Worm (Caenorhabditis elegans) whole organism, L4 larva: ENCODE results near the gene T05C12.1.

Experiments
- D1046.2 ChIP-seq: fragments of 200-800 bp; sonication (Bioruptor generic); IDR thresholded peaks from 2 replicates; pipeline ENCODE4 v1.3.6; 2022; ENCODE audit warnings: missing genetic modification characterization, missing compliant biosample characterization
- F37D6.2 ChIP-seq: sonication (generic microtip); optimal IDR thresholded peaks from 2 replicates; lab custom pipeline; 2016; ENCODE audit warnings: mild to moderate bottlenecking, missing genetic modification characterization, missing compliant biosample characterization
- Y105C5A.15 ChIP-seq: fragments of 200-800 bp; sonication (Bioruptor generic); IDR thresholded peaks from 2 replicates; pipeline ENCODE4 v1.3.6; 2022; ENCODE audit warnings: missing genetic modification characterization, missing compliant biosample characterization
- ZK337.2 ChIP-seq: fragments of 200-800 bp; sonication (Bioruptor generic); IDR thresholded peaks from 2 replicates; pipeline ENCODE4 v1.3.6; 2022; ENCODE audit warnings: missing genetic modification reagents, missing genetic modification characterization, missing compliant biosample characterization
- ZK546.5 ChIP-seq, 2 experiments: sonication (generic microtip); optimal IDR thresholded peaks; 2 replicates each; lab custom pipeline; 2017; ENCODE audit warnings: missing biosample characterization in 2 of 2, missing genetic modification characterization in 2 of 2
- aha-1 ChIP-seq: fragments of 150-350 bp; peaks from one replicate; lab custom pipeline; 2014; ENCODE audit warnings: missing biosample characterization, missing genetic modification characterization
- ama-1 ChIP-seq: fragments of 150-350 bp; optimal IDR thresholded peaks from 2 replicates; lab custom pipeline; 2014; ENCODE audit warnings: inconsistent platforms, mixed read lengths
- attf-4 ChIP-seq: sonication (generic microtip); optimal IDR thresholded peaks from 3 replicates; lab custom pipeline; 2017; ENCODE audit warnings: missing biosample characterization, missing genetic modification characterization
- ceh-20 ChIP-seq: fragments of 200-800 bp; sonication (Bioruptor generic); IDR thresholded peaks from 2 replicates; pipeline ENCODE4 v1.3.6; 2022; ENCODE audit warnings: missing genetic modification reagents, missing genetic modification characterization, missing compliant biosample characterization
- ceh-28 ChIP-seq: fragments of 150-350 bp; optimal IDR thresholded peaks from 2 replicates; lab custom pipeline; 2014; ENCODE audit warnings: missing biosample characterization, missing genetic modification reagents, missing genetic modification characterization
- ceh-32 ChIP-seq: sonication (generic microtip); optimal IDR thresholded peaks from 2 replicates; lab custom pipeline; 2016; ENCODE audit warnings: mild to moderate bottlenecking, missing genetic modification characterization, missing compliant biosample characterization; ENCODE audit not compliant: poor library complexity
- ceh-82 ChIP-seq: sonication (generic microtip); optimal IDR thresholded peaks from 2 replicates; lab custom pipeline; 2017; ENCODE audit warnings: missing biosample characterization, missing genetic modification characterization
- ctbp-1 ChIP-seq: fragments of 200-800 bp; sonication (Bioruptor generic); IDR thresholded peaks from 2 replicates; pipeline ENCODE4 v1.3.6; 2022; ENCODE audit warnings: missing genetic modification reagents, missing genetic modification characterization, missing compliant biosample characterization
- daf-8 ChIP-seq: fragments of 200-800 bp; sonication (Bioruptor generic); IDR thresholded peaks from 2 replicates; pipeline ENCODE4 v1.3.6; 2022; ENCODE audit warnings: missing genetic modification characterization, missing compliant biosample characterization
- dmd-6 ChIP-seq: fragments of 200-800 bp; sonication (Bioruptor generic); IDR thresholded peaks from 2 replicates; pipeline ENCODE4 v1.3.6; 2022; ENCODE audit warnings: missing genetic modification reagents, missing genetic modification characterization, missing compliant biosample characterization
- dmd-9 ChIP-seq: fragments of 200-800 bp; sonication (Bioruptor generic); IDR thresholded peaks from 2 replicates; pipeline ENCODE4 v1.3.6; 2022; ENCODE audit warnings: missing genetic modification reagents, missing genetic modification characterization, missing compliant biosample characterization
- duxl-1 ChIP-seq: sonication (generic microtip); optimal IDR thresholded peaks from 2 replicates; lab custom pipeline; 2016; ENCODE audit warnings: mild to moderate bottlenecking, missing genetic modification characterization, moderate library complexity, missing compliant biosample characterization; ENCODE audit not compliant: poor library complexity
- dve-1 ChIP-seq: sonication (generic microtip); optimal IDR thresholded peaks from 2 replicates; lab custom pipeline; 2017; ENCODE audit warnings: antibody characterized with exemption, mild to moderate bottlenecking, missing genetic modification characterization, missing compliant biosample characterization; ENCODE audit not compliant: insufficient read depth
- egl-43 ChIP-seq: fragments of 200-800 bp; sonication (Bioruptor generic); IDR thresholded peaks from 2 replicates; pipeline ENCODE4 v1.3.6; 2022; ENCODE audit warnings: missing genetic modification reagents, missing genetic modification characterization, missing compliant biosample characterization
- gei-8 ChIP-seq: fragments of 200-800 bp; sonication (Bioruptor generic); optimal IDR thresholded peaks from 2 replicates; lab custom pipeline; 2018; ENCODE audit warnings: mild to moderate bottlenecking, missing genetic modification characterization, missing compliant biosample characterization
- hlh-11 ChIP-seq: fragments of 200-800 bp; sonication (Bioruptor generic); optimal IDR thresholded peaks from 2 replicates; lab custom pipeline; 2018; ENCODE audit warnings: mild to moderate bottlenecking, missing genetic modification characterization, missing compliant biosample characterization
- lim-7 ChIP-seq: fragments of 200-800 bp; sonication (Bioruptor generic); IDR thresholded peaks from 2 replicates; pipeline ENCODE4 v1.3.6; 2022; ENCODE audit warnings: missing genetic modification characterization, missing compliant biosample characterization
- lin-15B ChIP-seq: fragments of 150-350 bp; sonication (generic microtip); optimal IDR thresholded peaks from 3 replicates; lab custom pipeline; 2014; ENCODE audit warnings: missing biosample characterization, missing genetic modification characterization
- lin-39 ChIP-seq: fragments of 150-350 bp; optimal IDR thresholded peaks from 2 replicates; lab custom pipeline; 2014; ENCODE audit warnings: missing biosample characterization, missing genetic modification reagents, missing genetic modification characterization
- mdl-1 ChIP-seq, 2 experiments: fragments of 150-350 bp in 1 of 2; sonication (generic microtip) in 1 of 2; optimal IDR thresholded peaks; 2 replicates each; lab custom pipeline; 2014 to 2017; ENCODE audit warnings: missing biosample characterization in 2 of 2, missing genetic modification characterization in 2 of 2
- mep-1 ChIP-seq: fragments of 150-350 bp; sonication (generic microtip); optimal IDR thresholded peaks from 3 replicates; lab custom pipeline; 2014; ENCODE audit warnings: missing biosample characterization, missing genetic modification characterization
- mxl-2 ChIP-seq: fragments of 200-800 bp; sonication (Bioruptor generic); conservative IDR thresholded peaks from 2 replicates; pipeline ENCODE4 v1.3.6; 2022; ENCODE audit warnings: missing genetic modification reagents, missing genetic modification characterization, missing compliant biosample characterization
- mxl-3 ChIP-seq: fragments of 200-800 bp; sonication (Bioruptor generic); optimal IDR thresholded peaks from 2 replicates; lab custom pipeline; 2018; ENCODE audit warnings: mild to moderate bottlenecking, missing genetic modification characterization, missing compliant biosample characterization
- nhr-102 ChIP-seq: sonication (generic microtip); optimal IDR thresholded peaks from 2 replicates; lab custom pipeline; 2016; ENCODE audit warnings: mild to moderate bottlenecking, missing genetic modification characterization, moderate library complexity, missing compliant biosample characterization
- nhr-237 ChIP-seq: sonication (generic microtip); optimal IDR thresholded peaks from 2 replicates; lab custom pipeline; 2017; ENCODE audit warnings: missing biosample characterization, missing genetic modification characterization
- nhr-25 ChIP-seq: sonication (generic microtip); optimal IDR thresholded peaks from 2 replicates; lab custom pipeline; 2017; ENCODE audit warnings: missing genetic modification characterization, mild to moderate bottlenecking, missing compliant biosample characterization, antibody characterized with exemption, moderate library complexity, borderline replicate concordance; ENCODE audit not compliant: insufficient read depth
- nhr-28 ChIP-seq: fragments of 150-350 bp; optimal IDR thresholded peaks from 2 replicates; lab custom pipeline; 2014; ENCODE audit warnings: missing biosample characterization, missing genetic modification characterization
- nhr-48 ChIP-seq: sonication (generic microtip); optimal IDR thresholded peaks from 2 replicates; lab custom pipeline; 2016; ENCODE audit warnings: mild to moderate bottlenecking, missing genetic modification characterization, missing compliant biosample characterization
- nhr-77 ChIP-seq: fragments of 150-350 bp; optimal IDR thresholded peaks from 2 replicates; lab custom pipeline; 2014; ENCODE audit warnings: missing biosample characterization, missing genetic modification characterization
- pqm-1 ChIP-seq: sonication (generic microtip); optimal IDR thresholded peaks from 2 replicates; lab custom pipeline; 2017; ENCODE audit warnings: missing biosample characterization, missing genetic modification characterization
- saeg-2 ChIP-seq: fragments of 200-800 bp; sonication (Bioruptor generic); IDR thresholded peaks from 2 replicates; pipeline ENCODE4 v1.3.6; 2022; ENCODE audit warnings: missing genetic modification reagents, missing genetic modification characterization, missing compliant biosample characterization
- sdz-12 ChIP-seq: fragments of 200-800 bp; sonication (Bioruptor generic); optimal IDR thresholded peaks from 2 replicates; lab custom pipeline; 2018; ENCODE audit warnings: mild to moderate bottlenecking, missing genetic modification characterization, missing compliant biosample characterization
- skn-1 ChIP-seq: fragments of 150-350 bp; optimal IDR thresholded peaks from 2 replicates; lab custom pipeline; 2014; ENCODE audit warnings: missing biosample characterization, missing genetic modification characterization
- spr-3 ChIP-seq: fragments of 200-800 bp; sonication (Bioruptor generic); optimal IDR thresholded peaks from 2 replicates; lab custom pipeline; 2018; ENCODE audit warnings: mild to moderate bottlenecking, missing genetic modification characterization, missing compliant biosample characterization
- unc-130 ChIP-seq: sonication (generic microtip); optimal IDR thresholded peaks from 2 replicates; lab custom pipeline; 2016; ENCODE audit warnings: missing genetic modification reagents, missing genetic modification characterization, missing compliant biosample characterization
- unc-62 ChIP-seq, 3 experiments: fragments of 150-350 bp in 1 of 3; sonication (generic microtip); optimal IDR thresholded peaks in 2 of 3; peaks in 1 of 3; 1 replicate in 1 of 3; 2 replicates in 2 of 3; lab custom pipeline; 2014 to 2017; ENCODE audit warnings: missing biosample characterization in 3 of 3, missing genetic modification characterization in 3 of 3, missing genetic modification reagents in 3 of 3, missing genotype in 1 of 3
- zip-11 ChIP-seq: fragments of 200-800 bp; sonication (Bioruptor generic); IDR thresholded peaks from 2 replicates; pipeline ENCODE4 v1.3.6; 2022; ENCODE audit warnings: missing genetic modification characterization, missing compliant biosample characterization

The T05C12.1 gene

DNA sequence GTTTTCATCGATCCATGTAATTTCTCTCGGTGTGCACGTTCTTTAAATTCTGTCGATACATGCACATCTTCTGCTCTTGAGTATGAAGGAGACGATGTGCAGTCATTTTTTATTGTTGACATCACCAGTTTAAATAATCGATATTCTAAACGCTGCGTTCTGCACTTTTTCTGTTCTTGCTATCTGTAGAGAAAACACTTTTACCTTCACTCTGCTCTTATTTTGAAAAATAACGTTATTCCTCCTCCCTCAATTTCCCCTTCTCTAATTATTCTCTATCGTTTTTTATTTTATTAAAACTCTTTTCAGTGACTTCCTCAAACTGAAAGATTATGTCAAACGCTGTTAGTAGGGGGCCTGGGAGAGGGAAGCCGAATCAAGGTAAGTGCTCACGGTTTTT, 43.4 kb downstream of the T05C12.1 start, which contains the start of gene ifg-1:
Gene ifg-1, plus strand, starts transcription at position 301 of the 400 bp plus-strand sequence.
- TF ChIP-seq nhr-237 (tag; lab: Kevin White, UChicago): no peak
- TF ChIP-seq nhr-48 (tag; lab: Kevin White, UChicago): no peak
- no peak for TF ChIP-seq duxl-1 (tag; lab: Kevin White, UChicago)

DNA sequence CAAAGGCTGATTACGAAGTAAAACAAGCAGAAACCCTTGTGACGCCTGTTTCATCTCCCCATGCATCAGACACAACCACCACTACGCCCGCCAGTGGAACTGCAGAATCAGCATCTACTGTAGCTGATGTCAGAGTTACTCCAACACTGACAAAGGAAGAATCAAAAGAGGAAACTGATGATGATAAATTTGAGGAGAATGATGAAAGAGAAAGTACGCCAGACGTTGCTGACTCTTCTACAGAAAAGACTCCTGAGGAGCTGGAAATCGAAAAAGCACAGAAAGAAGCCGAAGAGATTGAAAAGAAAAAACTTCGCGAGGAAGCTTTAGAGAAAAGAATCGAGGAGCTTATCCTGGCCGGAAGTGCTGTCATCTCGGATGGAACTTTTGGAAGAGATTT, 44.8 kb downstream of the T05C12.1 start:
- TF ChIP-seq skn-1 (tag; lab: Kevin White, UChicago) (no peak), spr-3 (GFP tag; lab: Kevin White, UChicago) (no peak), aha-1 (tag; lab: Kevin White, UChicago) (peak; percentile 93), unc-62 (GFP tag; optimal IDR thresholded peaks at IDR 0.05 in 1 of 2; lab: Kevin White, UChicago) (peak in 1 of 2 experiments; percentile 2), unc-62 (tag; optimal IDR thresholded peaks at IDR 0.05; lab: Kevin White, UChicago) (no peak)
- TF ChIP-seq, all 104 proteins: peak for 2

DNA sequence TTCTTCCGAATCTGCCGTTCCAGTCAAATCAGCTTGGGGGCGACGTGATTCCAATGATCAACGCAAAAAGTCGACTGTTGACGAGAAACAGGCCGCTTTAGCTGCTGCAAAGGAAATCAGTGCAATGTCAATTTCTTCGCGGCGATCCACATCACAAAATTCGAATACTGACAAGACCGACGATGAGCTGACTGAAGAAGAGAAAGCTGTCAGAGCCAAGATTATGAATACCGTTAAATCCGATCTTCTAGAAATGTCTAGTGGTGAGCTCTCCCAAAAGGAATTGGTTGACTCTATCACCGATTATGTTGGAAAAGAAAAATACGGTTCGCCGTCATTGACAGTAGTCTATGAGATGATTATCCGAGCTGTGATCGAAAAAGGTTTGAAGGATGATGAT, 46.8 kb downstream of the T05C12.1 start:
- peak in 1 of 2 experiments; percentile 96 for TF ChIP-seq unc-62 (GFP tag; optimal IDR thresholded peaks at IDR 0.05 in 1 of 2; lab: Kevin White, UChicago)
- no peak for TF ChIP-seq unc-62 (tag; optimal IDR thresholded peaks at IDR 0.05; lab: Kevin White, UChicago)
- TF ChIP-seq zip-11 (GFP tag; lab: Robert Waterston, UW): no peak
- no peak for TF ChIP-seq lin-15B (tag; lab: Kevin White, UChicago)
- no peak for TF ChIP-seq ctbp-1 (GFP tag; lab: Robert Waterston, UW)
- TF ChIP-seq, all 104 proteins: peak for 1

DNA sequence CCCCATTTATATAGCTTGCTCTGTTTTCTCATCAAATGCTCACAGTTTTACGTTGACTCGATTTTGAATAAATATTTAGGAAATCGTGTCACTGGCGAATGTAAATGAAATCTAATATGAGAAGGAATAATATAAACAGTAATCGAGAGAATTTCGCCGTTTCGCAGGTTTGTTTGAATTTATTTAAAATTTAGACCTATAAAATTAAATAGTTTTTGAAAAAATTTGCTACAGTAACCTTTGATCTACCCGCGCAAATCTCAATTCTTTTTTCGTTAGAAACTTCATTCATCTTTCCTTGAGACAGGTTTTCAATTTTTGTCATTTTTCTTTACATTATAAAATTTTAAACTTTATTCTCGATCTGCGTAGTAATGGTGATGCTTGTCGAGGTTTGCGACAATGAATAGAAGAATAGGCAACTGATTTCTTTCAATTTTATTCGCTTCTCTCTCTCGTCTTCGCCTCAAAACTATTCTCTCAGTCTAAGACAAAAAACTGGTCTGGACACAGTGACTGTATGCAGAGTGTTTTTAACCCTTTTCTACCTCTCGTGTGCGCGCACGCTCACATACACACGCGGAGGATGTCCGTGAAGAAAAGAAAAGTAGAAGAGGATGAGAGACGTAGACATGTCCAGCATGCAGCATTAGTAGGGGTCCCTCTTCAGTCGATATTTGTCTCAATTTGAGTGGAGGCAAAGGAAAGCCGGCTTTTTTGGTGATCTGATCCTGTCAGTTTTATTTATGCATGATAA, 49.0 kb downstream of the T05C12.1 start, which contains the start of gene dab-1:
Gene dab-1, plus strand, starts transcription at position 78 of the 757 bp plus-strand sequence.
- TF ChIP-seq ceh-82 (tag; lab: Kevin White, UChicago) (no peak), ama-1 (lab: Kevin White, UChicago) (no peak), ZK546.5 (tag; optimal IDR thresholded peaks at IDR 0.05; lab: Kevin White, UChicago) (no peak), unc-130 (GFP tag; lab: Kevin White, UChicago) (peak; percentile 24), lin-15B (tag; lab: Kevin White, UChicago) (no peak), ceh-20 (no peak), hlh-11 (peak; percentile 53), unc-62 (GFP tag; optimal IDR thresholded peaks at IDR 0.05 in 1 of 2; lab: Kevin White, UChicago) (peak in 1 of 2 experiments; percentile 75), unc-62 (tag; optimal IDR thresholded peaks at IDR 0.05; lab: Kevin White, UChicago) (no peak), daf-8 (GFP tag; lab: Robert Waterston, UW) (no peak), mep-1 (peak; percentile 56), F37D6.2 (tag; lab: Kevin White, UChicago) (no peak), ctbp-1 (GFP tag; lab: Robert Waterston, UW) (no peak), mxl-3 (peak; percentile 94), saeg-2 (no peak), egl-43 (GFP tag; lab: Robert Waterston, UW) (no peak), mxl-2 (GFP tag; lab: Robert Waterston, UW) (no peak), lin-39 (tag; lab: Kevin White, UChicago) (no peak), ceh-28 (tag; lab: Kevin White, UChicago) (no peak), ceh-32 (tag; lab: Kevin White, UChicago) (no peak), dmd-6 (GFP tag; lab: Robert Waterston, UW) (no peak), dmd-9 (GFP tag; lab: Robert Waterston, UW) (no peak), dve-1 (tag; lab: Kevin White, UChicago) (peak; percentile 39), ZK337.2 (GFP tag; lab: Robert Waterston, UW) (no peak), Y105C5A.15 (GFP tag; lab: Robert Waterston, UW) (no peak), mdl-1 (tag; optimal IDR thresholded peaks at IDR 0.05; lab: Kevin White, UChicago) (peak; percentile 90 to 97), nhr-48 (tag; lab: Kevin White, UChicago) (peak; percentile 22), nhr-25 (peak; percentile 25), pqm-1 (tag; lab: Kevin White, UChicago) (no peak), sdz-12 (GFP tag; lab: Kevin White, UChicago) (no peak), spr-3 (GFP tag; lab: Kevin White, UChicago) (no peak), nhr-77 (tag; lab: Kevin White, UChicago) (peak; percentile 41), attf-4 (tag; lab: Kevin White, UChicago) (no peak), nhr-28 (peak; percentile 85), lim-7 (no peak), D1046.2 (GFP tag; lab: Robert Waterston, UW) (no peak), gei-8 (GFP tag; lab: Kevin White, UChicago) (no peak), nhr-102 (tag; lab: Kevin White, UChicago) (no peak)
